Worm (Caenorhabditis elegans) whole organism, young adult: ENCODE measurements around the gene sdz-11.

Experiments used
- F55B11.4 ChIP-seq: sonication (generic microtip); optimal IDR thresholded peaks from 2 replicates; lab custom pipeline; 2016; ENCODE audit warnings: missing compliant biosample characterization, missing genetic modification characterization, borderline replicate concordance; ENCODE audit not compliant: insufficient read depth
- ccch-3 ChIP-seq: fragments of 200-800 bp; sonication (Bioruptor generic); optimal IDR thresholded peaks from 2 replicates; lab custom pipeline; 2018; ENCODE audit warnings: mild to moderate bottlenecking, missing genetic modification characterization, missing compliant biosample characterization
- unc-62 ChIP-seq: fragments of 150-350 bp; optimal IDR thresholded peaks from 2 replicates; lab custom pipeline; 2014; ENCODE audit warnings: missing biosample characterization, missing genetic modification reagents, missing genetic modification characterization

ce11 chrII:3795323-3795722, 43.2 kb upstream of the sdz-11 start, which contains the start of gene Y8A9A.2:
- TF ChIP-seq unc-62 (GFP tag; lab: Kevin White, UChicago) (no peak), F55B11.4 (tag; lab: Kevin White, UChicago) (no peak), ccch-3 (GFP tag; lab: Kevin White, UChicago) (no peak)
